Fruit fly (Drosophila melanogaster) whole organism, embryonic: ENCODE data around the gene Sfp78E.

ENCODE experiments used
- CG1024 ChIP-seq: fragments of 200-800 bp; sonication (Bioruptor generic); IDR thresholded peaks from 2 replicates; pipeline ENCODE4 v1.3.6; 2022; ENCODE audit warnings: missing biosample characterization, missing genetic modification characterization
- CG10274 ChIP-seq: fragments of 200-800 bp; sonication (Bioruptor generic); optimal IDR thresholded peaks from 3 replicates; lab custom pipeline; 2017; ENCODE audit warnings: missing biosample characterization, mild to moderate bottlenecking, missing genetic modification characterization
- CG11398 ChIP-seq: fragments of 200-800 bp; sonication (Bioruptor generic); optimal IDR thresholded peaks from 2 replicates; lab custom pipeline; 2016; ENCODE audit warnings: missing biosample characterization, missing genetic modification characterization
- CG12219 ChIP-seq: fragments of 200-800 bp; sonication (Bioruptor generic); optimal IDR thresholded peaks from 3 replicates; lab custom pipeline; 2018; ENCODE audit warnings: missing biosample characterization, mild to moderate bottlenecking, missing genetic modification characterization
- CG13123 ChIP-seq: fragments of 200-800 bp; sonication (Bioruptor generic); optimal IDR thresholded peaks from 2 replicates; lab custom pipeline; 2016; ENCODE audit warnings: missing biosample characterization, missing genetic modification characterization
- CG13287 ChIP-seq: fragments of 200-800 bp; sonication (Bioruptor generic); IDR thresholded peaks from 2 replicates; pipeline ENCODE4 v1.3.6; 2022; ENCODE audit warnings: missing biosample characterization, missing genetic modification characterization; ENCODE audit not compliant: partially characterized antibody
- CG14860 ChIP-seq: fragments of 200-800 bp; sonication (Bioruptor generic); IDR thresholded peaks from 3 replicates; pipeline ENCODE4 v1.3.6; 2022; ENCODE audit warnings: missing biosample characterization, missing genetic modification characterization; ENCODE audit not compliant: partially characterized antibody
- CG1792 ChIP-seq: fragments of 200-800 bp; sonication (Bioruptor generic); optimal IDR thresholded peaks from 2 replicates; lab custom pipeline; 2016; ENCODE audit warnings: missing biosample characterization, missing genetic modification characterization
- CG31365 ChIP-seq: fragments of 200-800 bp; sonication (Bioruptor generic); optimal IDR thresholded peaks from 2 replicates; lab custom pipeline; 2018; ENCODE audit warnings: missing biosample characterization, mild to moderate bottlenecking, missing genetic modification characterization
- CG32532 ChIP-seq: fragments of 200-800 bp; sonication (Bioruptor generic); IDR thresholded peaks from 2 replicates; pipeline ENCODE4 v1.3.6; 2022; ENCODE audit warnings: missing biosample characterization, missing genetic modification characterization
- CG32772 ChIP-seq: fragments of 200-800 bp; sonication (Bioruptor generic); IDR thresholded peaks from 2 replicates; pipeline ENCODE4 v1.3.6; 2022; ENCODE audit warnings: missing biosample characterization, missing genetic modification characterization
- CG34376 ChIP-seq: fragments of 200-800 bp; sonication (Bioruptor generic); optimal IDR thresholded peaks from 2 replicates; lab custom pipeline; 2018; ENCODE audit warnings: missing biosample characterization, mild to moderate bottlenecking, missing genetic modification characterization
- CG4360 ChIP-seq: fragments of 200-800 bp; sonication (Bioruptor generic); IDR thresholded peaks from 2 replicates; pipeline ENCODE4 v1.3.6; 2022; ENCODE audit warnings: missing biosample characterization, missing genetic modification characterization
- CG8478 ChIP-seq: fragments of >200 bp; optimal IDR thresholded peaks from 2 replicates; lab custom pipeline; 2018
- Camta ChIP-seq: fragments of 200-800 bp; sonication (Bioruptor generic); optimal IDR thresholded peaks from 2 replicates; lab custom pipeline; 2016; ENCODE audit warnings: missing biosample characterization, missing genetic modification characterization
- CrebB ChIP-seq: fragments of 200-800 bp; sonication (Bioruptor generic); optimal IDR thresholded peaks from 3 replicates; lab custom pipeline; 2018; ENCODE audit warnings: missing biosample characterization, mild to moderate bottlenecking, missing genetic modification characterization
- Elba2 ChIP-seq: fragments of 200-800 bp; sonication (Bioruptor generic); optimal IDR thresholded peaks from 3 replicates; lab custom pipeline; 2016; ENCODE audit warnings: missing biosample characterization, missing genetic modification characterization
- Fer3 ChIP-seq: fragments of 200-800 bp; sonication (Bioruptor generic); optimal IDR thresholded peaks from 2 replicates; lab custom pipeline; 2018; ENCODE audit warnings: missing biosample characterization, mild to moderate bottlenecking, missing genetic modification characterization, moderate library complexity
- HLH4C ChIP-seq: fragments of 200-800 bp; sonication (Bioruptor generic); IDR thresholded peaks from 3 replicates; pipeline ENCODE4 v1.3.6; 2022; ENCODE audit warnings: missing biosample characterization, missing genetic modification characterization; ENCODE audit not compliant: partially characterized antibody
- HLH54F ChIP-seq: fragments of 200-800 bp; sonication (Bioruptor generic); optimal IDR thresholded peaks from 3 replicates; lab custom pipeline; 2016; ENCODE audit warnings: missing biosample characterization, missing genetic modification characterization
- Nf-YA ChIP-seq: fragments of 200-800 bp; sonication (Bioruptor generic); IDR thresholded peaks from 2 replicates; pipeline ENCODE4 v1.3.6; 2022; ENCODE audit warnings: missing biosample characterization, missing genetic modification characterization
- Nf-YB ChIP-seq: fragments of 200-800 bp; sonication (Bioruptor generic); optimal IDR thresholded peaks from 3 replicates; lab custom pipeline; 2019; ENCODE audit warnings: missing biosample characterization, mild to moderate bottlenecking, missing genetic modification characterization, moderate library complexity
- az2 ChIP-seq: fragments of 200-800 bp; sonication (Bioruptor generic); optimal IDR thresholded peaks from 3 replicates; lab custom pipeline; 2016; ENCODE audit warnings: missing biosample characterization, missing genetic modification characterization
- br ChIP-seq: fragments of >200 bp; optimal IDR thresholded peaks from 2 replicates; lab custom pipeline; 2017
- btn ChIP-seq: fragments of 200-800 bp; sonication (Bioruptor generic); optimal IDR thresholded peaks from 2 replicates; lab custom pipeline; 2016; ENCODE audit warnings: missing biosample characterization, missing genetic modification characterization
- chn ChIP-seq: fragments of 200-800 bp; sonication (Bioruptor generic); optimal IDR thresholded peaks from 2 replicates; lab custom pipeline; 2016; ENCODE audit warnings: missing biosample characterization, missing genetic modification characterization
- crc ChIP-seq: fragments of 200-800 bp; sonication (Bioruptor generic); optimal IDR thresholded peaks from 2 replicates; lab custom pipeline; 2016; ENCODE audit warnings: missing biosample characterization, missing genetic modification characterization
- dati ChIP-seq: fragments of 200-800 bp; sonication (Bioruptor generic); IDR thresholded peaks from 2 replicates; pipeline ENCODE4 v1.3.6; 2022; ENCODE audit warnings: missing biosample characterization, missing genetic modification characterization
- disco-r ChIP-seq: fragments of 200-800 bp; sonication (Bioruptor generic); optimal IDR thresholded peaks from 2 replicates; lab custom pipeline; 2016; ENCODE audit warnings: missing biosample characterization, missing genetic modification characterization
- dpn ChIP-seq, 2 experiments: fragments of 200-800 bp; sonication (Bioruptor generic); optimal IDR thresholded peaks; 3 replicates each; lab custom pipeline; 2016; ENCODE audit warnings: missing biosample characterization in 2 of 2, missing genetic modification characterization in 2 of 2
- eve ChIP-seq, 2 experiments: fragments of >200 bp; optimal IDR thresholded peaks; 2 replicates each; lab custom pipeline; 2017; ENCODE audit warnings: missing biosample characterization in 2 of 2, missing genetic modification characterization in 2 of 2
- eyg ChIP-seq: fragments of 200-800 bp; sonication (Bioruptor generic); optimal IDR thresholded peaks from 3 replicates; lab custom pipeline; 2016; ENCODE audit warnings: missing biosample characterization, missing genetic modification characterization
- gfzf ChIP-seq: fragments of 200-800 bp; sonication (Bioruptor generic); optimal IDR thresholded peaks from 2 replicates; lab custom pipeline; 2016; ENCODE audit warnings: missing biosample characterization, mild to moderate bottlenecking, missing genetic modification characterization, moderate library complexity
- gsb-n ChIP-seq: fragments of 200-800 bp; sonication (Bioruptor generic); optimal IDR thresholded peaks from 3 replicates; lab custom pipeline; 2018; ENCODE audit warnings: missing biosample characterization, mild to moderate bottlenecking, missing genetic modification characterization
- lab ChIP-seq: fragments of 200-800 bp; sonication (Bioruptor generic); optimal IDR thresholded peaks from 3 replicates; lab custom pipeline; 2017; ENCODE audit warnings: missing biosample characterization, missing genetic modification characterization, mild to moderate bottlenecking, moderate library complexity, missing genetic modification reagents
- lbe ChIP-seq: fragments of 200-800 bp; sonication (Bioruptor generic); optimal IDR thresholded peaks from 2 replicates; lab custom pipeline; 2016; ENCODE audit warnings: missing biosample characterization, mild to moderate bottlenecking, missing genetic modification characterization
- nerfin-2 ChIP-seq: fragments of 200-800 bp; sonication (Bioruptor generic); IDR thresholded peaks from 2 replicates; pipeline ENCODE4 v1.3.6; 2022; ENCODE audit warnings: missing biosample characterization, missing genetic modification characterization; ENCODE audit not compliant: partially characterized antibody
- nmo ChIP-seq: fragments of 200-800 bp; sonication (Bioruptor generic); optimal IDR thresholded peaks from 2 replicates; lab custom pipeline; 2018; ENCODE audit warnings: missing biosample characterization, mild to moderate bottlenecking, missing genetic modification characterization, moderate library complexity
- pan ChIP-seq, 4 experiments: fragments of >200 bp in 3 of 4; fragments of 200-800 bp in 1 of 4; sonication (Bioruptor generic) in 1 of 4; optimal IDR thresholded peaks in 3 of 4; IDR thresholded peaks in 1 of 4; 2 replicates each; pipeline versions ENCODE4 v1.3.6 to Lab custom; 2017 to 2022; ENCODE audit warnings: missing biosample characterization in 2 of 4, missing genetic modification characterization in 2 of 4, mixed read lengths in 1 of 4
- pzg ChIP-seq: fragments of 200-800 bp; sonication (Bioruptor generic); optimal IDR thresholded peaks from 3 replicates; lab custom pipeline; 2018; ENCODE audit warnings: missing biosample characterization, mild to moderate bottlenecking, missing genetic modification characterization, moderate library complexity
- ranshi ChIP-seq: fragments of 200-800 bp; sonication (Bioruptor generic); IDR thresholded peaks from 2 replicates; pipeline ENCODE4 v1.3.6; 2022; ENCODE audit warnings: missing biosample characterization, missing genetic modification characterization
- row ChIP-seq: fragments of 200-800 bp; sonication (Bioruptor generic); IDR thresholded peaks from 3 replicates; pipeline ENCODE4 v1.3.6; 2022; ENCODE audit warnings: missing biosample characterization, missing genetic modification characterization
- sd ChIP-seq: fragments of 200-800 bp; sonication (Bioruptor generic); optimal IDR thresholded peaks from 3 replicates; lab custom pipeline; 2018; ENCODE audit warnings: missing biosample characterization, mild to moderate bottlenecking, missing genetic modification characterization, moderate library complexity
- stc ChIP-seq: fragments of 200-800 bp; sonication (Bioruptor generic); IDR thresholded peaks from 2 replicates; pipeline ENCODE4 v1.3.6; 2022; ENCODE audit warnings: missing biosample characterization, missing genetic modification characterization
- sug ChIP-seq: fragments of 200-800 bp; optimal IDR thresholded peaks from 2 replicates; lab custom pipeline; 2019; ENCODE audit warnings: missing biosample characterization, mild to moderate bottlenecking, missing genetic modification characterization, moderate library complexity
- unc-4 ChIP-seq: fragments of 200-800 bp; sonication (Bioruptor generic); IDR thresholded peaks from 2 replicates; pipeline ENCODE4 v1.3.6; 2022; ENCODE audit warnings: missing biosample characterization, missing genetic modification characterization; ENCODE audit not compliant: partially characterized antibody
- unpg ChIP-seq: fragments of 200-800 bp; sonication (Bioruptor generic); optimal IDR thresholded peaks from 3 replicates; lab custom pipeline; 2018; ENCODE audit warnings: missing biosample characterization, mild to moderate bottlenecking, missing genetic modification characterization, moderate library complexity
- vnd ChIP-seq: fragments of 200-800 bp; sonication (Bioruptor generic); IDR thresholded peaks from 3 replicates; pipeline ENCODE4 v1.3.6; 2022; ENCODE audit warnings: missing biosample characterization, missing genetic modification characterization; ENCODE audit not compliant: partially characterized antibody
- z ChIP-seq: fragments of 200-800 bp; sonication (Bioruptor generic); IDR thresholded peaks from 3 replicates; pipeline ENCODE4 v1.3.6; 2022; ENCODE audit warnings: missing biosample characterization, missing genetic modification characterization
- zfh2 ChIP-seq: fragments of 200-800 bp; sonication (Bioruptor generic); optimal IDR thresholded peaks from 2 replicates; lab custom pipeline; 2016; ENCODE audit warnings: missing biosample characterization, missing genetic modification characterization

The Sfp78E gene

dm6 chr3L:21636265-21636993 lies 47.4 kb downstream of the Sfp78E start, which contains the start of gene CG32444 (continued):
- no peak for TF ChIP-seq zfh2
- no peak for TF ChIP-seq btn (GFP tag; lab: Kevin White, UChicago)
- TF ChIP-seq z (GFP tag; lab: Robert Waterston, UW), result no peak
- TF ChIP-seq chn (GFP tag; lab: Kevin White, UChicago), result no peak
- peak; percentile 78 for TF ChIP-seq CG34376
- TF ChIP-seq Fer3 (tag; lab: Kevin White, UChicago), result no peak
- TF ChIP-seq HLH54F, result no peak
- no peak for TF ChIP-seq CG10274
- no peak for TF ChIP-seq nmo
- TF ChIP-seq CG31365 (tag; lab: Kevin White, UChicago), result no peak
- TF ChIP-seq row, result no peak
- no peak for TF ChIP-seq CG32532 (GFP tag; lab: Robert Waterston, UW)
- TF ChIP-seq vnd (GFP tag; lab: Robert Waterston, UW), result 0 out of 3 replicates have a peak, but pooled peaks have one; percentile 12
- TF ChIP-seq unpg (GFP tag; lab: Kevin White, UChicago), result no peak
- TF ChIP-seq Nf-YA (GFP tag; lab: Robert Waterston, UW), result no peak
- peak; percentile 92 for TF ChIP-seq sug

DNA sequence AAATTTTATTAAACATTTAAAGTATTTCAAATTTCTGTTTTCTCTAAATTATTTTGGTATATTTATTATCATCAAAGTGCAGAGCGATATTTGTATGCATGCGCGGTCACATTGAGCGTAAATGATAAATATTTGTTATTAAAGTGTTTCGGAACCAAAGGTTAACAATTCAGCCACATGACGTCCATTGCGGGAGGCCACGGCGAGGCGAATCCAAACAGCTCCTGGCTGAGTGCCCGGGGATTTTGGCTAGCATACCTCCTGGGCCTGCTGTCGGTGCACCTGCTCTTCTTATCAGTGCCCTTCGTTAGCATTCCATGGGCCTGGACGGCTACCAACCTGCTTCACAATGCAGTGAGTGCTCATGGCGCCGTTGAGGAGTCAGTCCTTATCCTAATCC lies 48.6 kb downstream of the Sfp78E start, which contains the start of gene ORMDL:
TSS of gene ORMDL (plus strand) at position 98 of the 400 bp plus-strand sequence.
- TF ChIP-seq unc-4 (no peak), br (lab: Kevin White, UChicago) (no peak), CG13123 (GFP tag; lab: Kevin White, UChicago) (no peak), lab (no peak), CG1024 (GFP tag; lab: Robert Waterston, UW) (no peak), CG32772 (GFP tag; lab: Robert Waterston, UW) (no peak), sd (tag; lab: Kevin White, UChicago) (peak; percentile 70), eve (GFP tag; optimal IDR thresholded peaks at IDR 0.05; lab: Kevin White, UChicago) (no peak), HLH4C (GFP tag; lab: Robert Waterston, UW) (no peak), pzg (GFP tag; lab: Kevin White, UChicago) (peak; percentile 28), CG11398 (GFP tag; lab: Kevin White, UChicago) (no peak), az2 (GFP tag; lab: Kevin White, UChicago) (no peak), gfzf (peak; percentile 55), pan (optimal IDR thresholded peaks at IDR 0.05; lab: Kevin White, UChicago) (no peak), pan (GFP tag; optimal IDR thresholded peaks at IDR 0.05 in 1 of 2, IDR thresholded peaks at IDR 0.05 in 1 of 2) (no peak), CG1792 (GFP tag; lab: Kevin White, UChicago) (no peak), CG8478 (no peak), gsb-n (no peak), lbe (GFP tag; lab: Kevin White, UChicago) (no peak), CG13287 (peak; percentile 30; the same call in 1 of the 2 replicates), CG12219 (GFP tag; lab: Kevin White, UChicago) (no peak), Elba2 (GFP tag; lab: Kevin White, UChicago) (no peak), crc (no peak), Camta (GFP tag; lab: Kevin White, UChicago) (no peak), dpn (GFP tag; optimal IDR thresholded peaks at IDR 0.05; lab: Kevin White, UChicago) (no peak), CG4360 (GFP tag; lab: Robert Waterston, UW) (no peak), disco-r (GFP tag; lab: Kevin White, UChicago) (no peak), dati (GFP tag; lab: Robert Waterston, UW) (no peak), Nf-YB (GFP tag; lab: Kevin White, UChicago) (no peak), ranshi (no peak), eyg (GFP tag; lab: Kevin White, UChicago) (no peak), CrebB (no peak), CG14860 (GFP tag; lab: Robert Waterston, UW) (no peak), nerfin-2 (no peak), stc (no peak)
